Worm (Caenorhabditis elegans) whole organism, L4/young adult: ENCODE data around the gene his-71.

Experiments
- W03F9.2 ChIP-seq: fragments of 150-350 bp; optimal IDR thresholded peaks from 2 replicates; lab custom pipeline; 2014; ENCODE audit warnings: missing biosample characterization, missing genetic modification characterization
- him-1 ChIP-seq: sonication (generic microtip); optimal IDR thresholded peaks from 2 replicates; lab custom pipeline; 2016; ENCODE audit warnings: missing genotype, missing genetic modification reagents, missing genetic modification characterization, missing compliant biosample characterization

DNA sequence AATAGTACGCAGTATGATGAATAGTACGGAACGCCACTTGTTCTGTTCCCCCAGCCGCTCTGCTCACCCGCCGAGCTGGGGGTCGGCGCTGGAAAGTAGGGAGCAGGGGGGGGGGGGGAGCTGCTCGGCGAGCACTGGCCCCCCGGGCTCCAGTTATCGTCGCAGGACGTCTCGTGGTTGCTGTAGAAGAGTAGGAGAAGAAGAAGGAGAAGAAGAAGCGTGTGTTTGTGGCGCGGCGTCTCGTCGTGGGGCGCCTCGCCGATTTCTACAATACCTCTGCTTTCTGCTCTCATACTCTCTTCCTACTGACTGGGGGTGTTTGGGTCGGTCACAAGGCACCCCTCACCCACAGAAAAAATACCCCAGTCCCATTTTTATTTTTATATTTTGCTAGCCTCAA lies 35.4 kb upstream of the his-71 start:
- TF ChIP-seq him-1 (tag; lab: Kevin White, UChicago) (peak; percentile 58), W03F9.2 (tag; lab: Kevin White, UChicago) (no peak)
